Fruit fly (Drosophila melanogaster): ENCODE measurements around the gene Pfrx.
A peak's percentile ranks its signal among the peaks of the same experiment; 100 is the strongest.

The Pfrx gene

dm6 chrX:19494830-19495610 lies at the start of gene Pfrx, which contains the start of the genes ksh and CG14200:
Gene Pfrx (plus strand): TSS chrX:19495505.
Gene ksh (minus strand): TSS chrX:19494992.
Gene CG14200 (plus strand): TSS chrX:19495505.
- TF ChIP-seq D1 (tag; optimal IDR thresholded peaks at IDR 0.05), result no peak
- TF ChIP-seq CG8159 (tag; optimal IDR thresholded peaks at IDR 0.05), result no peak
- TF ChIP-seq CG8301 (tag; optimal IDR thresholded peaks at IDR 0.05), result no peak
- TF ChIP-seq EcR (GFP tag; optimal IDR thresholded peaks at IDR 0.05), result no peak
- no peak for TF ChIP-seq CG34367 (tag; optimal IDR thresholded peaks at IDR 0.05)
- TF ChIP-seq CG13204 (GFP tag; optimal IDR thresholded peaks at IDR 0.05), result no peak
- TF ChIP-seq CG17806 (tag; optimal IDR thresholded peaks at IDR 0.05), result no peak
- no peak for TF ChIP-seq Snoo (tag; optimal IDR thresholded peaks at IDR 0.05)
- no peak for TF ChIP-seq Pif1B (GFP tag; optimal IDR thresholded peaks at IDR 0.05)

DNA sequence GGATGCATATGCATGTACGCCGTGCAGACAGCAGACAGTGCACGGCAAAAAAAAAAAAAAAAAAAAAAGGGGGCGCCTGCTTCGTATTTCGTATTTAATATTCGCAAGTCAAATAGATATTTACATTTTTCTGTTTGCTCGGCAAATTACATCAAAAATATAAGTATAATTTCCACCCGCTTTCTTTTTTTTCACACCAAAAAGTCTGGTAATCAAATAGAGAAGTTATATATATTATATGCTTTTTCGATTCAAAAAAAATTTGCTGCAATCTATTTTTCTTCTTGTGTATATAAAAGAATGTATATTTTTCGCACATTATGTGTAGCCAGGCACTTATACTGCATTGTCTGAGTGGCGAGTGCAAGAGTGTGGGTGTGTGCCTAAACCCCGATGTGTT lies 47.0 kb upstream of the Pfrx start:
- TF ChIP-seq CG8159 (tag; optimal IDR thresholded peaks at IDR 0.05) (peak; percentile 17), CG17806 (tag; optimal IDR thresholded peaks at IDR 0.05) (peak; percentile 18), CG34367 (tag; optimal IDR thresholded peaks at IDR 0.05) (no peak), CG9948 (tag; optimal IDR thresholded peaks at IDR 0.05) (peak; percentile 21), CG4496 (GFP tag; IDR thresholded peaks at IDR 0.05) (0 out of 3 replicates have a peak, but pooled peaks have one; percentile 14), CG14655 (GFP tag; optimal IDR thresholded peaks at IDR 0.05) (peak; percentile 18), rn (GFP tag; IDR thresholded peaks at IDR 0.05) (no peak)

- TF ChIP-seq rn (GFP tag; IDR thresholded peaks at IDR 0.05) (no peak), CG4496 (GFP tag; IDR thresholded peaks at IDR 0.05) (no peak), CG8159 (tag; optimal IDR thresholded peaks at IDR 0.05) (peak; percentile 42), D1 (tag; optimal IDR thresholded peaks at IDR 0.05) (no peak), Pif1A (GFP tag; optimal IDR thresholded peaks at IDR 0.05) (no peak), Snoo (tag; optimal IDR thresholded peaks at IDR 0.05) (no peak), EcR (GFP tag; optimal IDR thresholded peaks at IDR 0.05) (no peak), fd96Ca (GFP tag; IDR thresholded peaks at IDR 0.05) (0 out of 3 replicates have a peak, but pooled peaks have one; percentile 15), CG13204 (GFP tag; optimal IDR thresholded peaks at IDR 0.05) (no peak), CG17806 (tag; optimal IDR thresholded peaks at IDR 0.05) (peak; percentile 19), Ets98B (GFP tag; IDR thresholded peaks at IDR 0.05) (no peak), Pif1B (GFP tag; optimal IDR thresholded peaks at IDR 0.05) (no peak), CG34367 (tag; optimal IDR thresholded peaks at IDR 0.05) (peak; percentile 8), CG32121 (GFP tag; IDR thresholded peaks at IDR 0.05) (no peak), CG15710 (tag; optimal IDR thresholded peaks at IDR 0.05) (peak; percentile 37), CG9948 (tag; optimal IDR thresholded peaks at IDR 0.05) (peak; percentile 45), CG10348 (GFP tag; IDR thresholded peaks at IDR 0.05) (no peak), gl (tag; optimal IDR thresholded peaks at IDR 0.05) (no peak), CG8301 (tag; optimal IDR thresholded peaks at IDR 0.05) (peak; percentile 30), CG14655 (GFP tag; optimal IDR thresholded peaks at IDR 0.05) (peak; percentile 42), CG12605 (GFP tag; IDR thresholded peaks at IDR 0.05) (no peak)
Measured at dm6 chrX:19453138-19453537, 42.2 kb upstream of the Pfrx start.

DNA sequence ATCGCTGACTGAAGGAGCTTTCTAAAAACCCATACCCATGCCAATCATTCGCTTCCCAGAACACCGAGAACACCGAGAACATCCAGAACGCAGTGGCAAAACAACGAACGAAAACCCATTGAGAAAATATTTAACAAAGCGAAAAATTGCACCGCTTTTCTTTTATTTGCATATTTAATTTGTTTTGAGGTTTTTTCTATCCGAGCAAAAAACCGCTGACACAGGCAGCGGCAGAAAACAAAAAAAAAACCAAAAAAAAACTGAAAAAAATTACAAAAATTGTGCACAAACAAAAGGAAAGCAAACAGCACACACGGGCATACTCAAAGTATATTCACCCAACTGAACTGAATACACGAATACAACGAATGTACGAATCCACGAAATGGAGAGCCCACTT lies 33.7 kb upstream of the Pfrx start:
- TF ChIP-seq Snoo (tag; optimal IDR thresholded peaks at IDR 0.05), result no peak
- TF ChIP-seq CG32121 (GFP tag; IDR thresholded peaks at IDR 0.05), result no peak
- no peak for TF ChIP-seq D1 (tag; optimal IDR thresholded peaks at IDR 0.05)
- no peak for TF ChIP-seq gl (tag; optimal IDR thresholded peaks at IDR 0.05)
- TF ChIP-seq CG12605 (GFP tag; IDR thresholded peaks at IDR 0.05), result no peak
- TF ChIP-seq CG8159 (tag; optimal IDR thresholded peaks at IDR 0.05), result no peak
- no peak for TF ChIP-seq EcR (GFP tag; optimal IDR thresholded peaks at IDR 0.05)
- no peak for TF ChIP-seq CG10348 (GFP tag; IDR thresholded peaks at IDR 0.05)
- no peak for TF ChIP-seq Pif1A (GFP tag; optimal IDR thresholded peaks at IDR 0.05)
- TF ChIP-seq CG15710 (tag; optimal IDR thresholded peaks at IDR 0.05), result no peak
- TF ChIP-seq rn (GFP tag; IDR thresholded peaks at IDR 0.05), result no peak
- TF ChIP-seq fd96Ca (GFP tag; IDR thresholded peaks at IDR 0.05), result no peak
- TF ChIP-seq CG9948 (tag; optimal IDR thresholded peaks at IDR 0.05), result no peak
- TF ChIP-seq CG14655 (GFP tag; optimal IDR thresholded peaks at IDR 0.05), result no peak
- TF ChIP-seq Pif1B (GFP tag; optimal IDR thresholded peaks at IDR 0.05), result no peak
- no peak for TF ChIP-seq CG17806 (tag; optimal IDR thresholded peaks at IDR 0.05)
- TF ChIP-seq CG8301 (tag; optimal IDR thresholded peaks at IDR 0.05), result no peak
- no peak for TF ChIP-seq CG4496 (GFP tag; IDR thresholded peaks at IDR 0.05)
- no peak for TF ChIP-seq CG13204 (GFP tag; optimal IDR thresholded peaks at IDR 0.05)

DNA sequence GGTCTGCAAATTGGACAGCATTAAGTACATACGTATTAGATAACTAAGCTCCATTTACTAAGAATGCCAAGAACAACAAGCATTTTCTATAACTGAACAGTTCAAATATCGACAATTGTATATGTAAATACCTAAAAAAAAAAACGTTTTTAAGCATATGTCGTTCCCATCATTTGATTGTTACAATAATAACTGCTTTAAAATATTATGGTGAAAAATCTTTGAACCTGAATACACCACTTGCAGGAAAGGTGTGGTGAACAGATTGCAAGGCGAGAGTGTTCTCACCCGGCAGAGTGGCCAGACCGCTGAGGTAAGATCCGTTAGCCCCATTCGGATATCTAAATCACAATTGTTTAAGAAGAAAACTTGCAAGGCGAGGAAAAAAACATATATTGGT lies 20.5 kb upstream of the Pfrx start, which contains the start of gene narya:
Gene narya (plus strand): TSS at position 301 of the 400 bp plus-strand sequence.
- no peak for TF ChIP-seq CG14655 (GFP tag; optimal IDR thresholded peaks at IDR 0.05)
- TF ChIP-seq CG9948 (tag; optimal IDR thresholded peaks at IDR 0.05), result no peak
- no peak for TF ChIP-seq D1 (tag; optimal IDR thresholded peaks at IDR 0.05)
- TF ChIP-seq CG17806 (tag; optimal IDR thresholded peaks at IDR 0.05), result no peak
- no peak for TF ChIP-seq rn (GFP tag; IDR thresholded peaks at IDR 0.05)
- TF ChIP-seq CG8159 (tag; optimal IDR thresholded peaks at IDR 0.05), result no peak
- no peak for TF ChIP-seq CG32121 (GFP tag; IDR thresholded peaks at IDR 0.05)
- TF ChIP-seq gl (tag; optimal IDR thresholded peaks at IDR 0.05), result no peak
- no peak for TF ChIP-seq CG8301 (tag; optimal IDR thresholded peaks at IDR 0.05)
- no peak for TF ChIP-seq fd96Ca (GFP tag; IDR thresholded peaks at IDR 0.05)
- TF ChIP-seq CG10348 (GFP tag; IDR thresholded peaks at IDR 0.05), result no peak
- TF ChIP-seq CG4496 (GFP tag; IDR thresholded peaks at IDR 0.05), result no peak

DNA sequence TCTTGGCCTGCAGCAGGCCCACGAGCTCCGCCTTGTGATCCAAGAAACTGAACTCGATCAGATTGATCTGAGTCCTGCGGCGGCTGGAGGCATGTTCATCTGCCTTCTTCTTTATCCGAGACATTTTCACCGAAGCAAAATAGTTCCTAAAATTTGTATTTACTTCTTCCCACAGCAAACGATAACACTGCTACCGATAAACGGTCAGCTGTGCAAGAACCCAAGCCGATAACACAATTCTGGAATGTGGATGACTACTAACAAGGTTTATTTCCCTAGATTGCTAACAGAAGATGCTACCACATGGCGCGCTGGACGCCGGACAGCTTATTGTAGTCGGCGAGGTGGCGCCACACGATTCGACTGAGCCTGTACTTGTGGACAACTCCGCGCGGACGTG lies 16.2 kb upstream of the Pfrx start, which contains the start of gene CG32533:
Gene CG32533 (minus strand): TSS at position 278 of the 400 bp plus-strand sequence.
- TF ChIP-seq CG8301 (tag; optimal IDR thresholded peaks at IDR 0.05) (no peak), CG34367 (tag; optimal IDR thresholded peaks at IDR 0.05) (no peak), Ets98B (GFP tag; IDR thresholded peaks at IDR 0.05) (no peak), CG17806 (tag; optimal IDR thresholded peaks at IDR 0.05) (no peak), D1 (tag; optimal IDR thresholded peaks at IDR 0.05) (no peak)
